Fruit fly (Drosophila melanogaster) whole organism, embryonic: Measurements from ENCODE around the gene Eig71Ej.
A peak's percentile ranks its signal among the peaks of the same experiment; 100 is the strongest.

Experiments used
- ATbp ChIP-seq: fragments of 200-800 bp; sonication (Bioruptor generic); optimal IDR thresholded peaks from 2 replicates; lab custom pipeline; 2017; ENCODE audit warnings: missing biosample characterization, mild to moderate bottlenecking, missing genetic modification characterization, missing genetic modification reagents
- Abd-B ChIP-seq: fragments of 200-800 bp; sonication (Bioruptor generic); optimal IDR thresholded peaks from 2 replicates; lab custom pipeline; 2018; ENCODE audit warnings: missing biosample characterization, mild to moderate bottlenecking, missing genetic modification characterization, moderate library complexity
- Atf-2 ChIP-seq: fragments of 200-800 bp; sonication (Bioruptor generic); optimal IDR thresholded peaks from 2 replicates; lab custom pipeline; 2016; ENCODE audit warnings: missing biosample characterization, missing genetic modification characterization
- CG10267 ChIP-seq: fragments of 200-800 bp; sonication (Bioruptor generic); optimal IDR thresholded peaks from 2 replicates; lab custom pipeline; 2018; ENCODE audit warnings: missing biosample characterization, mild to moderate bottlenecking, missing genetic modification characterization, moderate library complexity
- CG11560 ChIP-seq: fragments of 200-800 bp; sonication (Bioruptor generic); IDR thresholded peaks from 3 replicates; pipeline ENCODE4 v1.3.6; 2022; ENCODE audit warnings: missing biosample characterization, missing genetic modification characterization
- CG12236 ChIP-seq: fragments of 200-800 bp; sonication (Bioruptor generic); optimal IDR thresholded peaks from 2 replicates; lab custom pipeline; 2016; ENCODE audit warnings: missing biosample characterization, missing genetic modification characterization
- CG1233 ChIP-seq: fragments of 200-800 bp; sonication (Bioruptor generic); optimal IDR thresholded peaks from 4 replicates; lab custom pipeline; 2018; ENCODE audit warnings: missing biosample characterization, mild to moderate bottlenecking, missing genetic modification characterization
- CG12391 ChIP-seq: fragments of 200-800 bp; sonication (Bioruptor generic); optimal IDR thresholded peaks from 3 replicates; lab custom pipeline; 2018; ENCODE audit warnings: missing biosample characterization, mild to moderate bottlenecking, missing genetic modification characterization, moderate library complexity
- CG12942 ChIP-seq: fragments of 200-800 bp; sonication (Bioruptor generic); optimal IDR thresholded peaks from 3 replicates; lab custom pipeline; 2016; ENCODE audit warnings: missing biosample characterization, missing genetic modification characterization
- CG1602 ChIP-seq: fragments of 200-800 bp; sonication (Bioruptor generic); optimal IDR thresholded peaks from 3 replicates; lab custom pipeline; 2016; ENCODE audit warnings: missing biosample characterization, missing genetic modification characterization
- CG17802 ChIP-seq: fragments of 200-800 bp; sonication (Bioruptor generic); optimal IDR thresholded peaks from 2 replicates; lab custom pipeline; 2018; ENCODE audit warnings: missing biosample characterization, mild to moderate bottlenecking, missing genetic modification characterization, moderate library complexity
- CG17912 ChIP-seq: fragments of 200-800 bp; sonication (Bioruptor generic); optimal IDR thresholded peaks from 2 replicates; lab custom pipeline; 2018; ENCODE audit warnings: missing biosample characterization, mild to moderate bottlenecking, missing genetic modification characterization
- CG2875 ChIP-seq: fragments of 200-800 bp; sonication (Bioruptor generic); optimal IDR thresholded peaks from 2 replicates; lab custom pipeline; 2017; ENCODE audit warnings: missing biosample characterization, mild to moderate bottlenecking, missing genetic modification characterization, missing genetic modification reagents
- CG33213 ChIP-seq: fragments of 200-800 bp; sonication (Bioruptor generic); optimal IDR thresholded peaks from 3 replicates; lab custom pipeline; 2016; ENCODE audit warnings: missing biosample characterization, missing genetic modification characterization
- CG33557 ChIP-seq: fragments of 200-800 bp; sonication (Bioruptor generic); optimal IDR thresholded peaks from 2 replicates; lab custom pipeline; 2019; ENCODE audit warnings: missing biosample characterization, mild to moderate bottlenecking, missing genetic modification characterization, moderate library complexity
- CG3407 ChIP-seq: fragments of 200-800 bp; sonication (Bioruptor generic); optimal IDR thresholded peaks from 2 replicates; lab custom pipeline; 2018; ENCODE audit warnings: missing biosample characterization, mild to moderate bottlenecking, missing genetic modification characterization
- CG43689 ChIP-seq: fragments of 200-800 bp; sonication (Bioruptor generic); IDR thresholded peaks from 2 replicates; pipeline ENCODE4 v1.3.6; 2022; ENCODE audit warnings: missing biosample characterization, missing genetic modification characterization
- CG4820 ChIP-seq: fragments of 200-800 bp; sonication (Bioruptor generic); optimal IDR thresholded peaks from 3 replicates; lab custom pipeline; 2016; ENCODE audit warnings: missing biosample characterization, missing genetic modification characterization
- CG6175 ChIP-seq: fragments of 200-800 bp; sonication (Bioruptor generic); IDR thresholded peaks from 3 replicates; pipeline ENCODE4 v1.3.6; 2022; ENCODE audit warnings: missing biosample characterization, missing genetic modification characterization
- CG8290 ChIP-seq, 3 experiments: fragments of 200-800 bp; sonication (Bioruptor generic); optimal IDR thresholded peaks; 2 replicates each; lab custom pipeline; 2016 to 2019; ENCODE audit warnings: missing biosample characterization in 3 of 3, missing genetic modification characterization in 3 of 3, mild to moderate bottlenecking in 2 of 3, moderate library complexity in 1 of 3
- CG9932 ChIP-seq: fragments of 200-800 bp; sonication (Bioruptor generic); IDR thresholded peaks from 2 replicates; pipeline ENCODE4 v1.3.6; 2022; ENCODE audit warnings: missing biosample characterization, missing genetic modification characterization
- Chrac-16 ChIP-seq: fragments of 200-800 bp; sonication (Bioruptor generic); optimal IDR thresholded peaks from 3 replicates; lab custom pipeline; 2016; ENCODE audit warnings: missing biosample characterization, missing genetic modification characterization
- CkIIα-i1 ChIP-seq: fragments of 200-800 bp; sonication (Bioruptor generic); IDR thresholded peaks from 2 replicates; pipeline ENCODE4 v1.3.6; 2022; ENCODE audit warnings: missing biosample characterization, missing genetic modification characterization
- D ChIP-seq, 2 experiments: fragments of 200-800 bp in 1 of 2; fragments of >200 bp in 1 of 2; sonication (Bioruptor generic) in 1 of 2; optimal IDR thresholded peaks; 2 replicates in 1 of 2; 3 replicates in 1 of 2; lab custom pipeline; 2017; ENCODE audit warnings: mild to moderate bottlenecking in 1 of 2, missing biosample characterization in 1 of 2, missing genetic modification characterization in 1 of 2, missing genetic modification reagents in 1 of 2
- Doc3 ChIP-seq: fragments of 200-800 bp; sonication (Bioruptor generic); IDR thresholded peaks from 3 replicates; pipeline ENCODE4 v1.3.6; 2022; ENCODE audit warnings: missing biosample characterization, missing genetic modification characterization; ENCODE audit not compliant: partially characterized antibody
- MBD-R2 ChIP-seq: fragments of 200-800 bp; sonication (Bioruptor generic); IDR thresholded peaks from 2 replicates; pipeline ENCODE4 v1.3.6; 2022; ENCODE audit warnings: missing biosample characterization, missing genetic modification characterization
- Mrtf ChIP-seq: fragments of 200-800 bp; sonication (Bioruptor generic); IDR thresholded peaks from 3 replicates; pipeline ENCODE4 v1.3.6; 2022; ENCODE audit warnings: missing biosample characterization, missing genetic modification characterization
- NC2α ChIP-seq: fragments of 200-800 bp; sonication (Bioruptor generic); optimal IDR thresholded peaks from 2 replicates; lab custom pipeline; 2016; ENCODE audit warnings: missing biosample characterization, missing genetic modification characterization
- Ravus ChIP-seq: fragments of 200-800 bp; sonication (Bioruptor generic); IDR thresholded peaks from 2 replicates; pipeline ENCODE4 v1.3.6; 2022; ENCODE audit warnings: missing biosample characterization, missing genetic modification characterization
- Rfx ChIP-seq: fragments of 200-800 bp; sonication (Bioruptor generic); IDR thresholded peaks from 2 replicates; pipeline ENCODE4 v1.3.6; 2022; ENCODE audit warnings: missing biosample characterization, missing genetic modification characterization
- Six4 ChIP-seq: fragments of 200-800 bp; sonication (Bioruptor generic); optimal IDR thresholded peaks from 2 replicates; lab custom pipeline; 2016; ENCODE audit warnings: missing biosample characterization, missing genetic modification characterization
- Ssrp ChIP-seq: fragments of 200-800 bp; sonication (Bioruptor generic); optimal IDR thresholded peaks from 2 replicates; lab custom pipeline; 2018; ENCODE audit warnings: missing biosample characterization, mild to moderate bottlenecking, missing genetic modification characterization, moderate library complexity
- Stat92E ChIP-seq, 3 experiments: fragments of >200 bp in 2 of 3; fragments of 200-800 bp in 1 of 3; sonication (Bioruptor generic) in 1 of 3; optimal IDR thresholded peaks; 2 replicates each; lab custom pipeline; 2017 to 2019; ENCODE audit warnings: missing biosample characterization in 3 of 3, missing genetic modification characterization in 3 of 3, mild to moderate bottlenecking in 1 of 3, moderate library complexity in 1 of 3
- TFAM ChIP-seq: fragments of 200-800 bp; sonication (Bioruptor generic); optimal IDR thresholded peaks from 2 replicates; lab custom pipeline; 2017; ENCODE audit warnings: missing biosample characterization, missing genetic modification characterization, inconsistent platforms
- ato ChIP-seq: fragments of 200-800 bp; sonication (Bioruptor generic); IDR thresholded peaks from 2 replicates; pipeline ENCODE4 v1.3.6; 2022; ENCODE audit warnings: missing biosample characterization, missing genetic modification characterization; ENCODE audit not compliant: partially characterized antibody
- dmrt99B ChIP-seq: fragments of 200-800 bp; sonication (Bioruptor generic); optimal IDR thresholded peaks from 2 replicates; lab custom pipeline; 2018; ENCODE audit warnings: missing biosample characterization, mild to moderate bottlenecking, missing genetic modification characterization, moderate library complexity
- ems ChIP-seq: fragments of 200-800 bp; sonication (Bioruptor generic); optimal IDR thresholded peaks from 3 replicates; lab custom pipeline; 2016; ENCODE audit warnings: missing biosample characterization, missing genetic modification characterization
- gcm2 ChIP-seq: fragments of 200-800 bp; sonication (Bioruptor generic); optimal IDR thresholded peaks from 2 replicates; lab custom pipeline; 2016; ENCODE audit warnings: missing biosample characterization, missing genetic modification characterization
- gt ChIP-seq: fragments of 200-800 bp; sonication (Bioruptor generic); IDR thresholded peaks from 2 replicates; pipeline ENCODE4 v1.3.6; 2022; ENCODE audit warnings: missing biosample characterization, missing genetic modification characterization
- jumu ChIP-seq: fragments of 200-800 bp; sonication (Bioruptor generic); optimal IDR thresholded peaks from 3 replicates; lab custom pipeline; 2016; ENCODE audit warnings: missing biosample characterization, missing genetic modification characterization
- nom ChIP-seq: fragments of 200-800 bp; sonication (Bioruptor generic); optimal IDR thresholded peaks from 2 replicates; lab custom pipeline; 2017; ENCODE audit warnings: missing biosample characterization, missing genetic modification characterization, mild to moderate bottlenecking, moderate library complexity, missing genetic modification reagents
- prd ChIP-seq, 3 experiments: fragments of >200 bp in 2 of 3; fragments of 200-800 bp in 1 of 3; sonication (Bioruptor generic) in 1 of 3; optimal IDR thresholded peaks in 2 of 3; IDR thresholded peaks in 1 of 3; 2 replicates in 2 of 3; 3 replicates in 1 of 3; pipeline versions ENCODE4 v1.3.6 to Lab custom; 2017 to 2022; ENCODE audit warnings: missing biosample characterization in 1 of 3, missing genetic modification characterization in 1 of 3
- pros ChIP-seq: fragments of 200-800 bp; sonication (Bioruptor generic); optimal IDR thresholded peaks from 3 replicates; lab custom pipeline; 2019; ENCODE audit warnings: missing biosample characterization, mild to moderate bottlenecking, missing genetic modification characterization, moderate library complexity
- psq ChIP-seq: fragments of 200-800 bp; sonication (Bioruptor generic); optimal IDR thresholded peaks from 2 replicates; lab custom pipeline; 2017; ENCODE audit warnings: missing biosample characterization, missing genetic modification characterization
- row ChIP-seq: fragments of 200-800 bp; sonication (Bioruptor generic); IDR thresholded peaks from 3 replicates; pipeline ENCODE4 v1.3.6; 2022; ENCODE audit warnings: missing biosample characterization, missing genetic modification characterization
- tgo ChIP-seq: fragments of 200-800 bp; sonication (Bioruptor generic); IDR thresholded peaks from 3 replicates; pipeline ENCODE4 v1.3.6; 2022; ENCODE audit warnings: missing biosample characterization, missing genetic modification characterization
- twi ChIP-seq: fragments of 200-800 bp; optimal IDR thresholded peaks from 2 replicates; lab custom pipeline; 2019; ENCODE audit warnings: missing biosample characterization, mild to moderate bottlenecking, missing genetic modification characterization, moderate library complexity
- tx ChIP-seq: fragments of 200-800 bp; sonication (Bioruptor generic); optimal IDR thresholded peaks from 2 replicates; lab custom pipeline; 2016; ENCODE audit warnings: missing biosample characterization, missing genetic modification characterization

Gene Eig71Ej

dm6 chr3L:15704250-15704985 is 43.6 kb upstream of the Eig71Ej start (continued):
- TF ChIP-seq nom (GFP tag; lab: Kevin White, UChicago) = no peak
- peak; percentile 57 for TF ChIP-seq CG33557 (GFP tag; lab: Kevin White, UChicago)
- 0 out of 2 replicates have a peak, but pooled peaks have one; percentile 4 for TF ChIP-seq Rfx
- TF ChIP-seq twi (tag; lab: Kevin White, UChicago) = peak; percentile 12
- peak in 1 of 3 experiments; percentile 34 for TF ChIP-seq Stat92E (GFP tag; optimal IDR thresholded peaks at IDR 0.05; lab: Kevin White, UChicago)
- TF ChIP-seq jumu (GFP tag; lab: Kevin White, UChicago) = no peak
- no peak for TF ChIP-seq ato (GFP tag; lab: Robert Waterston, UW)
- peak; percentile 44 for TF ChIP-seq Chrac-16 (GFP tag; lab: Kevin White, UChicago)
- TF ChIP-seq NC2α (GFP tag; lab: Kevin White, UChicago) = no peak
- TF ChIP-seq CG1233 = peak; percentile 46
- TF ChIP-seq CG2875 = peak; percentile 34
- TF ChIP-seq CG12391 = peak; percentile 76
- TF ChIP-seq Doc3 (GFP tag; lab: Robert Waterston, UW) = no peak
- no peak for TF ChIP-seq CG17802 (tag; lab: Kevin White, UChicago)
- TF ChIP-seq Ssrp (tag; lab: Kevin White, UChicago) = peak; percentile 75
- peak; percentile 5 for TF ChIP-seq ATbp
- TF ChIP-seq psq (GFP tag; lab: Kevin White, UChicago) = peak; percentile 17
- TF ChIP-seq row = peak; percentile 74
- no peak for TF ChIP-seq prd (optimal IDR thresholded peaks at IDR 0.05; lab: Kevin White, UChicago)
- peak; percentile 57; the same call in 2 of the 3 replicates for TF ChIP-seq prd (GFP tag; IDR thresholded peaks at IDR 0.05; lab: Robert Waterston, UW)
- no peak for TF ChIP-seq D (optimal IDR thresholded peaks at IDR 0.05; lab: Kevin White, UChicago)
- peak; percentile 60 for TF ChIP-seq D (GFP tag; optimal IDR thresholded peaks at IDR 0.05; lab: Kevin White, UChicago)
- no peak for TF ChIP-seq CG3407
- TF ChIP-seq CG12942 = peak; percentile 16
- peak; percentile 54 for TF ChIP-seq CG1602
- no peak for TF ChIP-seq CG8290 (GFP tag; optimal IDR thresholded peaks at IDR 0.05; lab: Kevin White, UChicago)
- TF ChIP-seq CG8290 (tag; optimal IDR thresholded peaks at IDR 0.05; lab: Kevin White, UChicago) = no peak
- no peak for TF ChIP-seq CG11560 (tag; lab: Robert Waterston, UW)
- no peak for TF ChIP-seq CG6175
- no peak for TF ChIP-seq TFAM (GFP tag; lab: Kevin White, UChicago)
- TF ChIP-seq Atf-2 = no peak
- 0 out of 3 replicates have a peak, but pooled peaks have one; percentile 38 for TF ChIP-seq Mrtf (GFP tag; lab: Robert Waterston, UW)
- TF ChIP-seq gt = no peak
- TF ChIP-seq Ravus = no peak
- TF ChIP-seq CG43689 (GFP tag; lab: Robert Waterston, UW) = no peak
- peak; percentile 78 for TF ChIP-seq dmrt99B (tag; lab: Kevin White, UChicago)
- TF ChIP-seq pros (GFP tag; lab: Kevin White, UChicago) = no peak
- peak; percentile 59 for TF ChIP-seq CG10267 (tag; lab: Kevin White, UChicago)
- peak; percentile 60 for TF ChIP-seq Six4 (GFP tag; lab: Kevin White, UChicago)
- TF ChIP-seq ems (GFP tag; lab: Kevin White, UChicago) = no peak
- no peak for TF ChIP-seq MBD-R2
- TF ChIP-seq tx (GFP tag; lab: Kevin White, UChicago) = no peak
- TF ChIP-seq CG12236 (GFP tag; lab: Kevin White, UChicago) = no peak
- TF ChIP-seq Abd-B (GFP tag; lab: Kevin White, UChicago) = peak; percentile 42
- no peak for TF ChIP-seq gcm2
- no peak for TF ChIP-seq CG17912
- no peak for TF ChIP-seq CkIIα-i1 (GFP tag; lab: Robert Waterston, UW)
- no peak for TF ChIP-seq CG33213
- TF ChIP-seq tgo (GFP tag; lab: Robert Waterston, UW) = no peak
- TF ChIP-seq CG9932 (GFP tag; lab: Robert Waterston, UW) = no peak
- peak; percentile 69 for TF ChIP-seq CG4820
